Worm (Caenorhabditis elegans): ENCODE data around the gene C55A6.11.

DNA sequence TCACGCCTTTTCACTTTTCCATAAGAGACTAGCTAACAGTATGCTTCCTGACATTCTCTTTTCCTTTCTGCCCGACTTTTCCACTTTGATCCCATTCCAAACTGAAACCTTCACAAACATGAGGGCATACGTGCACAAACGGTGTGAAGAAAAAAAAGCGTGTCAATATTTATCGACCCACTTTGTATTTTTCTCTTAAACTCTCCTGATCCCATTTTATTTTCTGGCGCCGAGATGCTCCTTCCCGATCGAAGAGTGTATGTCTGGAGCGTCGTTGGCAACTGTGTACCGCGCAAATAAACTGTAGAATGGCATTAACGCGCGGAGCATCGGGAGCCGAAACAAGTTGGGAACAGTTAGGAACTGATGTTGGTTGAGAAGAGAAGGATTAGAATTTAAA, 9.2 kb downstream of the C55A6.11 start:
- TF ChIP-seq ref-1 (GFP tag; conservative IDR thresholded peaks at IDR 0.05) (no peak), T22C8.4 (GFP tag; IDR thresholded peaks at IDR 0.05) (no peak)
